Worm (Caenorhabditis elegans): ENCODE measurements around the gene hint-3.

The hint-3 gene

ce11 chrV:7728003-7728678 is 32.1 kb upstream of the hint-3 start (continued):
- TF ChIP-seq fkh-6 (tag; optimal IDR thresholded peaks at IDR 0.05) (no peak), pax-1 (tag; optimal IDR thresholded peaks at IDR 0.05) (no peak), ztf-16 (tag; optimal IDR thresholded peaks at IDR 0.05) (no peak), lim-6 (tag; optimal IDR thresholded peaks at IDR 0.05) (peak; percentile 87), tbx-2 (tag; optimal IDR thresholded peaks at IDR 0.05) (peak; percentile 57), T23F11.4 (GFP tag; optimal IDR thresholded peaks at IDR 0.05) (peak; percentile 19), pha-2 (tag; optimal IDR thresholded peaks at IDR 0.05) (no peak), ceh-2 (tag; optimal IDR thresholded peaks at IDR 0.05) (peak; percentile 0), unc-86 (tag; optimal IDR thresholded peaks at IDR 0.05) (no peak), ceh-24 (tag; optimal IDR thresholded peaks at IDR 0.05) (no peak), ceh-45 (GFP tag; IDR thresholded peaks at IDR 0.05) (no peak), ceh-18 (tag; optimal IDR thresholded peaks at IDR 0.05) (peak; percentile 97), elt-2 (tag; optimal IDR thresholded peaks at IDR 0.05) (no peak), unc-42 (tag; optimal IDR thresholded peaks at IDR 0.05) (peak; percentile 95), madf-2 (tag; optimal IDR thresholded peaks at IDR 0.05) (no peak), hlh-15 (tag; optimal IDR thresholded peaks at IDR 0.05) (no peak), ets-4 (tag; optimal IDR thresholded peaks at IDR 0.05) (no peak), zip-5 (tag; optimal IDR thresholded peaks at IDR 0.05) (no peak), C08G9.2 (tag; optimal IDR thresholded peaks at IDR 0.05) (no peak), C38D4.7 (GFP tag; optimal IDR thresholded peaks at IDR 0.05) (no peak), hlh-8 (tag; optimal IDR thresholded peaks at IDR 0.05) (peak; percentile 31), ceh-19 (GFP tag; optimal IDR thresholded peaks at IDR 0.05) (peak; percentile 47), unc-55 (GFP tag; optimal IDR thresholded peaks at IDR 0.05) (peak; percentile 20), ceh-48 (tag; optimal IDR thresholded peaks at IDR 0.05) (peak; percentile 63), ceh-9 (tag; optimal IDR thresholded peaks at IDR 0.05) (no peak)

ce11 chrV:7728679-7729027 is 31.6 kb upstream of the hint-3 start, which contains the start of gene Y97E10C.1:
TSS of gene Y97E10C.1 (plus strand) at chrV:7728879.
- TF ChIP-seq dve-1 (tag; optimal IDR thresholded peaks at IDR 0.05) (no peak), ceh-18 (tag; optimal IDR thresholded peaks at IDR 0.05) (no peak), gmeb-2 (tag; optimal IDR thresholded peaks at IDR 0.05) (no peak), ets-4 (tag; optimal IDR thresholded peaks at IDR 0.05) (no peak), syd-9 (tag; optimal IDR thresholded peaks at IDR 0.05) (no peak), fkh-10 (GFP tag; optimal IDR thresholded peaks at IDR 0.05) (no peak), rnt-1 (tag; optimal IDR thresholded peaks at IDR 0.05) (no peak)

- TF ChIP-seq nfya-1 (tag; optimal IDR thresholded peaks at IDR 0.05) (peak; percentile 3), hlh-30 (tag; optimal IDR thresholded peaks at IDR 0.05; ENCODE audit: insufficient read depth) (no peak), pax-1 (tag; optimal IDR thresholded peaks at IDR 0.05) (no peak), odd-2 (tag; optimal IDR thresholded peaks at IDR 0.05) (no peak), K02D7.2 (tag; optimal IDR thresholded peaks at IDR 0.05) (peak; percentile 7), ets-4 (tag; optimal IDR thresholded peaks at IDR 0.05) (no peak), Y22D7AL.16 (tag; optimal IDR thresholded peaks at IDR 0.05) (no peak), T23F11.4 (GFP tag; optimal IDR thresholded peaks at IDR 0.05) (peak; percentile 8), dve-1 (tag; optimal IDR thresholded peaks at IDR 0.05) (peak; percentile 15), elt-2 (tag; optimal IDR thresholded peaks at IDR 0.05) (peak; percentile 5)
Measured at ce11 chrV:7730488-7730887, 29.8 kb upstream of the hint-3 start.

ce11 chrV:7733240-7733765 is 27.0 kb upstream of the hint-3 start:
- no peak for TF ChIP-seq dve-1 (tag; optimal IDR thresholded peaks at IDR 0.05)
- TF ChIP-seq ztf-16 (tag; optimal IDR thresholded peaks at IDR 0.05), result no peak
- no peak for TF ChIP-seq ttx-3 (tag; optimal IDR thresholded peaks at IDR 0.05)
- no peak for TF ChIP-seq elt-4 (tag; optimal IDR thresholded peaks at IDR 0.05)
- no peak for TF ChIP-seq tbx-2 (tag; optimal IDR thresholded peaks at IDR 0.05)
- no peak for TF ChIP-seq nhr-232 (tag; optimal IDR thresholded peaks at IDR 0.05)
- TF ChIP-seq fkh-6 (tag; optimal IDR thresholded peaks at IDR 0.05), result no peak
- no peak for TF ChIP-seq ceh-2 (tag; optimal IDR thresholded peaks at IDR 0.05)
- TF ChIP-seq F13H6.1 (tag; optimal IDR thresholded peaks at IDR 0.05), result no peak
- no peak for TF ChIP-seq pha-2 (tag; optimal IDR thresholded peaks at IDR 0.05)
- TF ChIP-seq unc-86 (tag; optimal IDR thresholded peaks at IDR 0.05), result no peak
